Fruit fly (Drosophila melanogaster) whole organism, pupa: ENCODE results near the gene CG43402.

Source experiments
- CG13204 ChIP-seq: fragments of 200-800 bp; sonication (Bioruptor generic); optimal IDR thresholded peaks from 2 replicates; lab custom pipeline; 2018; ENCODE audit warnings: missing biosample characterization, mild to moderate bottlenecking, missing genetic modification characterization, moderate library complexity
- CG15710 ChIP-seq: fragments of 200-800 bp; sonication (Bioruptor generic); optimal IDR thresholded peaks from 2 replicates; lab custom pipeline; 2018; ENCODE audit warnings: missing biosample characterization, mild to moderate bottlenecking, missing genetic modification characterization, moderate library complexity
- CG17806 ChIP-seq: fragments of 200-800 bp; sonication (Bioruptor generic); optimal IDR thresholded peaks from 2 replicates; lab custom pipeline; 2018; ENCODE audit warnings: missing biosample characterization, mild to moderate bottlenecking, missing genetic modification characterization, moderate library complexity
- CG4496 ChIP-seq: fragments of 200-800 bp; sonication (Bioruptor generic); IDR thresholded peaks from 3 replicates; pipeline ENCODE4 v1.3.6; 2022; ENCODE audit warnings: missing biosample characterization, missing genetic modification characterization
- CG9948 ChIP-seq: fragments of 200-800 bp; sonication (Bioruptor generic); optimal IDR thresholded peaks from 2 replicates; lab custom pipeline; 2018; ENCODE audit warnings: missing biosample characterization, mild to moderate bottlenecking, missing genetic modification characterization, moderate library complexity
- D1 ChIP-seq: fragments of 200-800 bp; sonication (Bioruptor generic); optimal IDR thresholded peaks from 2 replicates; lab custom pipeline; 2018; ENCODE audit warnings: missing biosample characterization, mild to moderate bottlenecking, missing genetic modification characterization, moderate library complexity
- EcR ChIP-seq: fragments of 200-800 bp; sonication (Bioruptor generic); optimal IDR thresholded peaks from 3 replicates; lab custom pipeline; 2019; ENCODE audit warnings: missing biosample characterization, missing genetic modification characterization, mild to moderate bottlenecking, moderate library complexity, missing genetic modification reagents
- Pif1A ChIP-seq: fragments of 200-800 bp; sonication (Bioruptor generic); optimal IDR thresholded peaks from 3 replicates; lab custom pipeline; 2016; ENCODE audit warnings: missing biosample characterization, missing genetic modification characterization
- Pif1B ChIP-seq: fragments of 200-800 bp; sonication (Bioruptor generic); optimal IDR thresholded peaks from 3 replicates; lab custom pipeline; 2016; ENCODE audit warnings: missing biosample characterization, missing genetic modification characterization
- rn ChIP-seq: fragments of 200-800 bp; sonication (Bioruptor generic); IDR thresholded peaks from 2 replicates; pipeline ENCODE4 v1.3.6; 2022; ENCODE audit warnings: missing biosample characterization, missing genetic modification characterization

DNA sequence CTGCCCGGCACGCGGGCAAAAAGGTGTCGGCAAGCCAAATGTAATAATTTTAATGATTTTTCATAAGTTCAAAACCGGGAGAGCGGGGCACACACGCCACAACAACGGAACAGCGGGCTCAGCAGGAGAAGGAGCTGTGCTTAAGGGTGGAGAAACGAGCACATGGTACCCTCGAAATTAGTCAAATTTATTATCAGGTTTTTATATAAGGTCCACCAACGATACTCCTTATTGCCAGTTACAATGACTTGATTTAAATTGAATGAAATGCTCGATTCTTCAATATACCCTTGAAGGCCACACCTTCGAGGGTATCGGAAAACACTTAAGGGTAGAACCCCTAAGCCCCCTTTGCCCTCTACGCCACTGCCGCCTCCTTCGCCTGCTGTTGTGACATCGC, 31.0 kb downstream of the CG43402 start:
- TF ChIP-seq CG17806 (tag; lab: Kevin White, UChicago) (peak; percentile 33), CG15710 (tag; lab: Kevin White, UChicago) (peak; percentile 45), rn (GFP tag; lab: Robert Waterston, UW) (no peak), CG9948 (tag; lab: Kevin White, UChicago) (no peak), D1 (tag; lab: Kevin White, UChicago) (no peak), Pif1A (GFP tag; lab: Kevin White, UChicago) (peak; percentile 35), CG13204 (no peak), EcR (GFP tag; lab: Kevin White, UChicago) (no peak), CG4496 (peak; percentile 16; the same call in 1 of the 3 replicates), Pif1B (no peak)
